Worm (Caenorhabditis elegans) whole organism, young adult: ENCODE data around the gene C14C10.5.

Experiments
- B0019.2 ChIP-seq: fragments of 200-800 bp; sonication (Bioruptor generic); conservative IDR thresholded peaks from 2 replicates; pipeline ENCODE4 v1.3.6; 2022; ENCODE audit warnings: missing genetic modification reagents, missing genetic modification characterization, missing compliant biosample characterization
- B0336.3 ChIP-seq: fragments of 200-800 bp; sonication (Bioruptor generic); IDR thresholded peaks from 2 replicates; pipeline ENCODE4 v1.3.6; 2022; ENCODE audit warnings: missing genetic modification characterization, missing compliant biosample characterization
- D2030.7 ChIP-seq: fragments of 200-800 bp; sonication (Bioruptor generic); IDR thresholded peaks from 2 replicates; pipeline ENCODE4 v1.3.6; 2022; ENCODE audit warnings: missing genetic modification reagents, missing genetic modification characterization, missing compliant biosample characterization
- F10E7.11 ChIP-seq: sonication (generic microtip); optimal IDR thresholded peaks from 2 replicates; lab custom pipeline; 2017; ENCODE audit warnings: mild to moderate bottlenecking, missing genetic modification characterization, moderate library complexity, missing compliant biosample characterization
- F52B5.7 ChIP-seq: sonication (generic microtip); optimal IDR thresholded peaks from 2 replicates; lab custom pipeline; 2016; ENCODE audit warnings: mild to moderate bottlenecking, missing genetic modification characterization, missing compliant biosample characterization
- F55B11.4 ChIP-seq: sonication (generic microtip); optimal IDR thresholded peaks from 2 replicates; lab custom pipeline; 2016; ENCODE audit warnings: missing compliant biosample characterization, missing genetic modification characterization, borderline replicate concordance; ENCODE audit not compliant: insufficient read depth
- K11D2.4 ChIP-seq: fragments of 200-800 bp; sonication (Bioruptor generic); IDR thresholded peaks from 2 replicates; pipeline ENCODE4 v1.3.6; 2022; ENCODE audit warnings: missing genetic modification reagents, missing genetic modification characterization, missing compliant biosample characterization
- T26A5.8 ChIP-seq: sonication (generic microtip); optimal IDR thresholded peaks from 2 replicates; lab custom pipeline; 2016; ENCODE audit warnings: missing genetic modification characterization, missing compliant biosample characterization
- ZK185.1 ChIP-seq: sonication (generic microtip); optimal IDR thresholded peaks from 2 replicates; lab custom pipeline; 2016; ENCODE audit warnings: mild to moderate bottlenecking, missing genetic modification characterization, missing compliant biosample characterization; ENCODE audit not compliant: poor library complexity, severe bottlenecking
- aptf-2 ChIP-seq: fragments of 200-800 bp; sonication (Bioruptor generic); conservative IDR thresholded peaks from 2 replicates; pipeline ENCODE4 v1.3.6; 2022; ENCODE audit warnings: missing genetic modification reagents, missing genetic modification characterization, missing compliant biosample characterization
- athp-1 ChIP-seq: sonication (generic microtip); optimal IDR thresholded peaks from 2 replicates; lab custom pipeline; 2017; ENCODE audit warnings: mild to moderate bottlenecking, missing genetic modification characterization, missing compliant biosample characterization
- cebp-1 ChIP-seq, 2 experiments: fragments of 200-800 bp in 1 of 2; sonication (Bioruptor generic) in 1 of 2; sonication (generic microtip) in 1 of 2; IDR thresholded peaks in 1 of 2; optimal IDR thresholded peaks in 1 of 2; 2 replicates each; pipeline versions ENCODE4 v1.3.6 to Lab custom; 2017 to 2022; ENCODE audit warnings: missing compliant biosample characterization in 2 of 2, missing genetic modification characterization in 2 of 2, mild to moderate bottlenecking in 1 of 2, missing genetic modification reagents in 1 of 2, moderate library complexity in 1 of 2
- ceh-27 ChIP-seq: fragments of 200-800 bp; sonication (Bioruptor generic); optimal IDR thresholded peaks from 2 replicates; lab custom pipeline; 2018; ENCODE audit warnings: mild to moderate bottlenecking, missing genetic modification characterization, moderate library complexity, missing compliant biosample characterization
- chd-7 ChIP-seq: sonication (generic microtip); optimal IDR thresholded peaks from 2 replicates; lab custom pipeline; 2016; ENCODE audit warnings: mild to moderate bottlenecking, missing genetic modification characterization, moderate library complexity, missing compliant biosample characterization
- efl-1 ChIP-seq: fragments of 150-350 bp; optimal IDR thresholded peaks from 2 replicates; lab custom pipeline; 2014; ENCODE audit warnings: missing biosample characterization, missing genetic modification reagents, missing genetic modification characterization
- egl-44 ChIP-seq: fragments of 200-800 bp; sonication (Bioruptor generic); IDR thresholded peaks from 2 replicates; pipeline ENCODE4 v1.3.6; 2022; ENCODE audit warnings: missing genetic modification reagents, missing genetic modification characterization, missing compliant biosample characterization
- hmg-1.2 ChIP-seq: fragments of 200-800 bp; sonication (Bioruptor generic); IDR thresholded peaks from 2 replicates; pipeline ENCODE4 v1.3.6; 2022; ENCODE audit warnings: missing genetic modification reagents, missing genetic modification characterization, missing compliant biosample characterization
- lag-1 ChIP-seq: fragments of 200-800 bp; sonication (Bioruptor generic); IDR thresholded peaks from 2 replicates; pipeline ENCODE4 v1.3.6; 2022; ENCODE audit warnings: missing genetic modification reagents, missing genetic modification characterization, missing compliant biosample characterization
- let-607 ChIP-seq, 2 experiments: fragments of 200-800 bp in 1 of 2; sonication (Bioruptor generic) in 1 of 2; sonication (generic microtip) in 1 of 2; optimal IDR thresholded peaks; 2 replicates each; lab custom pipeline; 2016 to 2018; ENCODE audit warnings: mild to moderate bottlenecking in 2 of 2, missing compliant biosample characterization in 2 of 2, missing genetic modification characterization in 2 of 2, moderate library complexity in 2 of 2, missing genotype in 1 of 2
- madf-10 ChIP-seq: sonication (generic microtip); optimal IDR thresholded peaks from 2 replicates; lab custom pipeline; 2016; ENCODE audit warnings: mild to moderate bottlenecking, missing genetic modification characterization, missing compliant biosample characterization
- madf-6 ChIP-seq: fragments of 200-800 bp; sonication (Bioruptor generic); IDR thresholded peaks from 2 replicates; pipeline ENCODE4 v1.3.6; 2022; ENCODE audit warnings: missing genetic modification reagents, missing genetic modification characterization, missing compliant biosample characterization
- mxl-1 ChIP-seq: sonication (generic microtip); optimal IDR thresholded peaks from 2 replicates; lab custom pipeline; 2016; ENCODE audit warnings: missing genetic modification characterization, missing compliant biosample characterization
- nhr-179 ChIP-seq: sonication (generic microtip); optimal IDR thresholded peaks from 2 replicates; lab custom pipeline; 2016; ENCODE audit warnings: mild to moderate bottlenecking, missing genetic modification characterization, missing compliant biosample characterization
- nhr-80 ChIP-seq: sonication (generic microtip); optimal IDR thresholded peaks from 2 replicates; lab custom pipeline; 2016; ENCODE audit warnings: missing genetic modification characterization, missing compliant biosample characterization
- nhr-90 ChIP-seq: sonication (generic microtip); optimal IDR thresholded peaks from 2 replicates; lab custom pipeline; 2016; ENCODE audit warnings: missing genotype, mild to moderate bottlenecking, missing genetic modification characterization, missing compliant biosample characterization
- pbrm-1 ChIP-seq: fragments of 200-800 bp; sonication (Bioruptor generic); IDR thresholded peaks from 2 replicates; pipeline ENCODE4 v1.3.6; 2022; ENCODE audit warnings: missing genetic modification reagents, missing genetic modification characterization, missing compliant biosample characterization
- rcor-1 ChIP-seq: fragments of 200-800 bp; sonication (Bioruptor generic); IDR thresholded peaks from 2 replicates; pipeline ENCODE4 v1.3.6; 2022; ENCODE audit warnings: missing genetic modification reagents, missing genetic modification characterization, missing compliant biosample characterization
- rec-8 ChIP-seq, 2 experiments: sonication (generic microtip); optimal IDR thresholded peaks; 2 replicates each; lab custom pipeline; 2016; ENCODE audit warnings: mild to moderate bottlenecking in 2 of 2, missing genetic modification characterization in 2 of 2, missing genetic modification reagents in 2 of 2, missing genotype in 2 of 2, missing biosample characterization in 1 of 2, missing compliant biosample characterization in 1 of 2, moderate library complexity in 1 of 2
- rpc-1 ChIP-seq, 2 experiments: fragments of 150-350 bp in 1 of 2; sonication (generic microtip) in 1 of 2; optimal IDR thresholded peaks; 2 replicates each; lab custom pipeline; 2014 to 2018; ENCODE audit warnings: missing biosample characterization in 1 of 2, missing genetic modification characterization in 1 of 2, missing genetic modification reagents in 1 of 2, missing genotype in 1 of 2
- snpc-1.1 ChIP-seq: sonication (generic microtip); optimal IDR thresholded peaks from 2 replicates; lab custom pipeline; 2017; ENCODE audit warnings: missing genetic modification characterization, mild to moderate bottlenecking, missing compliant biosample characterization, antibody characterized with exemption, moderate library complexity, missing genotype, missing genetic modification reagents; ENCODE audit not compliant: insufficient read depth
- snpc-1.3 ChIP-seq: sonication (generic microtip); optimal IDR thresholded peaks from 2 replicates; lab custom pipeline; 2017; ENCODE audit warnings: missing genetic modification characterization, mild to moderate bottlenecking, missing compliant biosample characterization, antibody characterized with exemption, moderate library complexity, missing genotype, missing genetic modification reagents; ENCODE audit not compliant: insufficient read depth
- snpc-3.4 ChIP-seq: sonication (generic microtip); optimal IDR thresholded peaks from 2 replicates; lab custom pipeline; 2017; ENCODE audit warnings: missing genetic modification characterization, mild to moderate bottlenecking, missing compliant biosample characterization, antibody characterized with exemption, moderate library complexity, missing genotype, missing genetic modification reagents
- sptf-2 ChIP-seq: fragments of 200-800 bp; sonication (Bioruptor generic); optimal IDR thresholded peaks from 2 replicates; lab custom pipeline; 2018; ENCODE audit warnings: mild to moderate bottlenecking, missing genetic modification characterization, missing compliant biosample characterization
- tbp1 ChIP-seq: fragments of 200-800 bp; sonication (Bioruptor generic); optimal IDR thresholded peaks from 2 replicates; lab custom pipeline; 2018; ENCODE audit warnings: mild to moderate bottlenecking, missing genetic modification characterization, missing compliant biosample characterization
- ztf-22 ChIP-seq: fragments of 200-800 bp; sonication (Bioruptor generic); optimal IDR thresholded peaks from 2 replicates; lab custom pipeline; 2018; ENCODE audit warnings: mild to moderate bottlenecking, missing genetic modification characterization, moderate library complexity, missing compliant biosample characterization
- ztf-26 ChIP-seq: sonication (generic microtip); optimal IDR thresholded peaks from 2 replicates; lab custom pipeline; 2017; ENCODE audit warnings: missing genetic modification characterization, missing compliant biosample characterization

The C14C10.5 gene

ce11 chrV:12567312-12567711 is 32.7 kb upstream of the C14C10.5 start:
- TF ChIP-seq B0019.2 (no peak), egl-44 (GFP tag; lab: Robert Waterston, UW) (no peak), cebp-1 (GFP tag; IDR thresholded peaks at IDR 0.05; lab: Robert Waterston, UW) (no peak), cebp-1 (tag; optimal IDR thresholded peaks at IDR 0.05; lab: Kevin White, UChicago) (no peak), let-607 (tag; optimal IDR thresholded peaks at IDR 0.05; lab: Kevin White, UChicago) (no peak), madf-10 (tag; lab: Kevin White, UChicago) (no peak), nhr-80 (tag; lab: Kevin White, UChicago) (no peak), nhr-90 (tag; lab: Kevin White, UChicago) (no peak), chd-7 (no peak), efl-1 (no peak), ceh-27 (no peak), ztf-26 (tag; lab: Kevin White, UChicago) (no peak), ZK185.1 (no peak)

DNA sequence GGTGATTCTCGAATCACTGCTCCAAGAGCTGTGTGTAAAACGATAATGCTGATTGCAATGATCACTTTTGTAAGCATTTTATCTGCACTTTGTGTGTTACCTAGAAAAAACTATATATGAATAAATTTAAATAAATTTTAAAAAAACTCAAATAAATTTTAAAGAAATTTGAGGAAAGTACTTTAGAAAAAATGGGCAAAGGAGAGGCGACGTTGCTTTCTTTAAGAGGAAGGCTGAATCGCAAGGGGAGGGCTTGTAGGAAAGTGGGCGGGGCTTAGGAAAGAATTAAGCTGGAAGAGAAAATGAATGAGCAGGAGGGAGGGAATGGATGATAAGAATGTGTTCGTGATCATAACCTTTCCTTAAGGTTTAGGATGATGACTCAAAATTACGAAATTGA is 32.1 kb upstream of the C14C10.5 start, which contains the start of gene E02A10.4:
Gene E02A10.4, minus strand, starts transcription at position 101 of the 400 bp plus-strand sequence.
- no peak for TF ChIP-seq madf-6
- TF ChIP-seq snpc-1.1 (tag; lab: Kevin White, UChicago), result no peak
- TF ChIP-seq hmg-1.2, result no peak
- TF ChIP-seq nhr-179, result no peak
- TF ChIP-seq F55B11.4 (tag; lab: Kevin White, UChicago), result no peak
- no peak for TF ChIP-seq rpc-1 (optimal IDR thresholded peaks at IDR 0.05; lab: Kevin White, UChicago)
- TF ChIP-seq rpc-1 (tag; optimal IDR thresholded peaks at IDR 0.05; lab: Kevin White, UChicago), result no peak
- TF ChIP-seq athp-1, result no peak
- no peak for TF ChIP-seq snpc-1.3 (tag; lab: Kevin White, UChicago)

- TF ChIP-seq pbrm-1 (GFP tag; lab: Robert Waterston, UW), result no peak
- TF ChIP-seq ztf-22, result no peak
- TF ChIP-seq F52B5.7 (tag; lab: Kevin White, UChicago), result no peak
- no peak for TF ChIP-seq B0336.3
- no peak for TF ChIP-seq lag-1
- TF ChIP-seq D2030.7, result no peak
- no peak for TF ChIP-seq sptf-2 (GFP tag; lab: Kevin White, UChicago)
- no peak for TF ChIP-seq snpc-3.4 (tag; lab: Kevin White, UChicago)
- TF ChIP-seq rcor-1, result no peak
- TF ChIP-seq aptf-2 (GFP tag; lab: Robert Waterston, UW), result no peak
- no peak for TF ChIP-seq mxl-1 (tag; lab: Kevin White, UChicago)
- no peak for TF ChIP-seq snpc-1.3 (tag; lab: Kevin White, UChicago)
- no peak for TF ChIP-seq tbp1
- no peak for TF ChIP-seq F10E7.11 (tag; lab: Kevin White, UChicago)
- TF ChIP-seq rec-8 (tag; optimal IDR thresholded peaks at IDR 0.05; lab: Kevin White, UChicago), result no peak
- TF ChIP-seq K11D2.4 (GFP tag; lab: Robert Waterston, UW), result no peak
- TF ChIP-seq T26A5.8 (tag; lab: Kevin White, UChicago), result no peak
Observed at ce11 chrV:12570271-12570670, 29.7 kb upstream of the C14C10.5 start.
